Worm (Caenorhabditis elegans) whole organism, young adult: ENCODE data around the gene pam-1.

ENCODE experiments used
- B0035.1 ChIP-seq: sonication (generic microtip); optimal IDR thresholded peaks from 2 replicates; lab custom pipeline; 2016; ENCODE audit warnings: missing genetic modification characterization, mild to moderate bottlenecking, missing compliant biosample characterization, missing genotype, missing genetic modification reagents
- B0261.1 ChIP-seq: sonication (generic microtip); optimal IDR thresholded peaks from 2 replicates; lab custom pipeline; 2016; ENCODE audit warnings: mild to moderate bottlenecking, missing genetic modification characterization, moderate library complexity, missing compliant biosample characterization
- C06A6.2 ChIP-seq: fragments of 200-800 bp; sonication (Bioruptor generic); conservative IDR thresholded peaks from 2 replicates; pipeline ENCODE4 v1.3.6; 2022; ENCODE audit warnings: missing genetic modification characterization, missing compliant biosample characterization
- F22D6.2 ChIP-seq: sonication (generic microtip); optimal IDR thresholded peaks from 2 replicates; lab custom pipeline; 2016; ENCODE audit warnings: mild to moderate bottlenecking, missing genetic modification characterization, missing compliant biosample characterization
- F33H1.4 ChIP-seq: fragments of 200-800 bp; sonication (Bioruptor generic); IDR thresholded peaks from 2 replicates; pipeline ENCODE4 v1.3.6; 2022; ENCODE audit warnings: missing genetic modification reagents, missing genetic modification characterization, missing compliant biosample characterization
- F57C9.4 ChIP-seq: sonication (generic microtip); optimal IDR thresholded peaks from 2 replicates; lab custom pipeline; 2017; ENCODE audit warnings: mild to moderate bottlenecking, missing genetic modification characterization, missing compliant biosample characterization
- Y56A3A.18 ChIP-seq: fragments of 200-800 bp; sonication (Bioruptor generic); IDR thresholded peaks from 2 replicates; pipeline ENCODE4 v1.3.6; 2022; ENCODE audit warnings: missing genetic modification reagents, missing genetic modification characterization, missing compliant biosample characterization
- ama-1 ChIP-seq, 3 experiments: fragments of 150-350 bp in 1 of 3; sonication (generic microtip) in 2 of 3; optimal IDR thresholded peaks; 2 replicates each; lab custom pipeline; 2014 to 2018; ENCODE audit warnings: missing biosample characterization in 2 of 3, missing genetic modification characterization in 2 of 3, missing genetic modification reagents in 2 of 3
- athp-1 ChIP-seq: sonication (generic microtip); optimal IDR thresholded peaks from 2 replicates; lab custom pipeline; 2017; ENCODE audit warnings: mild to moderate bottlenecking, missing genetic modification characterization, missing compliant biosample characterization
- attf-3 ChIP-seq: fragments of 200-800 bp; sonication (Bioruptor generic); conservative IDR thresholded peaks from 2 replicates; pipeline ENCODE4 v1.3.6; 2022; ENCODE audit warnings: missing genetic modification reagents, missing genetic modification characterization, missing compliant biosample characterization
- attf-5 ChIP-seq: fragments of 200-800 bp; sonication (Bioruptor generic); optimal IDR thresholded peaks from 2 replicates; lab custom pipeline; 2018; ENCODE audit warnings: mild to moderate bottlenecking, missing genetic modification characterization, missing compliant biosample characterization
- attf-6 ChIP-seq: fragments of 200-800 bp; sonication (Bioruptor generic); IDR thresholded peaks from 2 replicates; pipeline ENCODE4 v1.3.6; 2022; ENCODE audit warnings: missing genetic modification reagents, missing genetic modification characterization, missing compliant biosample characterization
- bed-1 ChIP-seq: fragments of 200-800 bp; sonication (Bioruptor generic); IDR thresholded peaks from 2 replicates; pipeline ENCODE4 v1.3.6; 2022; ENCODE audit warnings: missing genetic modification reagents, missing genetic modification characterization, missing compliant biosample characterization
- ceh-91 ChIP-seq: fragments of 200-800 bp; sonication (Bioruptor generic); IDR thresholded peaks from 2 replicates; pipeline ENCODE4 v1.3.6; 2022; ENCODE audit warnings: missing genetic modification reagents, missing genetic modification characterization, missing compliant biosample characterization
- die-1 ChIP-seq: sonication (generic microtip); optimal IDR thresholded peaks from 2 replicates; lab custom pipeline; 2016; ENCODE audit warnings: missing genotype, mild to moderate bottlenecking, missing genetic modification characterization, missing compliant biosample characterization
- efl-1 ChIP-seq: fragments of 150-350 bp; optimal IDR thresholded peaks from 2 replicates; lab custom pipeline; 2014; ENCODE audit warnings: missing biosample characterization, missing genetic modification reagents, missing genetic modification characterization
- fkh-3 ChIP-seq: sonication (generic microtip); optimal IDR thresholded peaks from 2 replicates; lab custom pipeline; 2016; ENCODE audit warnings: mild to moderate bottlenecking, missing genetic modification characterization, missing compliant biosample characterization
- hlh-12 ChIP-seq: sonication (generic microtip); optimal IDR thresholded peaks from 2 replicates; lab custom pipeline; 2016; ENCODE audit warnings: missing genetic modification characterization, missing compliant biosample characterization
- hlh-26 ChIP-seq: fragments of 200-800 bp; sonication (Bioruptor generic); conservative IDR thresholded peaks from 2 replicates; pipeline ENCODE4 v1.3.6; 2022; ENCODE audit warnings: missing genetic modification reagents, missing genetic modification characterization, missing compliant biosample characterization
- hrde-1 ChIP-seq: sonication (generic microtip); optimal IDR thresholded peaks from 2 replicates; lab custom pipeline; 2016; ENCODE audit warnings: missing genetic modification characterization, mild to moderate bottlenecking, missing compliant biosample characterization, moderate library complexity, missing genotype, missing genetic modification reagents, borderline replicate concordance
- let-607 ChIP-seq, 2 experiments: fragments of 200-800 bp in 1 of 2; sonication (Bioruptor generic) in 1 of 2; sonication (generic microtip) in 1 of 2; optimal IDR thresholded peaks; 2 replicates each; lab custom pipeline; 2016 to 2018; ENCODE audit warnings: mild to moderate bottlenecking in 2 of 2, missing compliant biosample characterization in 2 of 2, missing genetic modification characterization in 2 of 2, moderate library complexity in 2 of 2, missing genotype in 1 of 2
- mel-28 ChIP-seq: sonication (generic microtip); optimal IDR thresholded peaks from 2 replicates; lab custom pipeline; 2016; ENCODE audit warnings: borderline replicate concordance, mild to moderate bottlenecking, missing genetic modification characterization, missing compliant biosample characterization
- mxl-1 ChIP-seq: sonication (generic microtip); optimal IDR thresholded peaks from 2 replicates; lab custom pipeline; 2016; ENCODE audit warnings: missing genetic modification characterization, missing compliant biosample characterization
- nfya-2 ChIP-seq: fragments of 200-800 bp; sonication (Bioruptor generic); IDR thresholded peaks from 2 replicates; pipeline ENCODE4 v1.3.6; 2022; ENCODE audit warnings: missing genetic modification reagents, missing genetic modification characterization, missing compliant biosample characterization
- nfyb-1 ChIP-seq: fragments of 200-800 bp; sonication (Bioruptor generic); IDR thresholded peaks from 2 replicates; pipeline ENCODE4 v1.3.6; 2022; ENCODE audit warnings: missing genetic modification reagents, missing genetic modification characterization, missing compliant biosample characterization
- nhr-179 ChIP-seq: sonication (generic microtip); optimal IDR thresholded peaks from 2 replicates; lab custom pipeline; 2016; ENCODE audit warnings: mild to moderate bottlenecking, missing genetic modification characterization, missing compliant biosample characterization
- nhr-80 ChIP-seq: sonication (generic microtip); optimal IDR thresholded peaks from 2 replicates; lab custom pipeline; 2016; ENCODE audit warnings: missing genetic modification characterization, missing compliant biosample characterization
- rec-8 ChIP-seq, 2 experiments: sonication (generic microtip); optimal IDR thresholded peaks; 2 replicates each; lab custom pipeline; 2016; ENCODE audit warnings: mild to moderate bottlenecking in 2 of 2, missing genetic modification characterization in 2 of 2, missing genetic modification reagents in 2 of 2, missing genotype in 2 of 2, missing biosample characterization in 1 of 2, missing compliant biosample characterization in 1 of 2, moderate library complexity in 1 of 2
- repo-1 ChIP-seq: sonication (generic microtip); optimal IDR thresholded peaks from 2 replicates; lab custom pipeline; 2017; ENCODE audit warnings: mild to moderate bottlenecking, missing genetic modification characterization, missing compliant biosample characterization
- snpc-1.3 ChIP-seq: sonication (generic microtip); optimal IDR thresholded peaks from 2 replicates; lab custom pipeline; 2017; ENCODE audit warnings: missing genetic modification characterization, mild to moderate bottlenecking, missing compliant biosample characterization, antibody characterized with exemption, moderate library complexity, missing genotype, missing genetic modification reagents; ENCODE audit not compliant: insufficient read depth
- snpc-3.4 ChIP-seq: sonication (generic microtip); optimal IDR thresholded peaks from 2 replicates; lab custom pipeline; 2017; ENCODE audit warnings: missing genetic modification characterization, mild to moderate bottlenecking, missing compliant biosample characterization, antibody characterized with exemption, moderate library complexity, missing genotype, missing genetic modification reagents
- snpc-4 ChIP-seq, 5 experiments: fragments of 150-350 bp in 1 of 5; sonication (generic microtip) in 4 of 5; optimal IDR thresholded peaks; 2 replicates each; lab custom pipeline; 2014 to 2018; ENCODE audit warnings: missing genetic modification characterization in 5 of 5, missing biosample characterization in 3 of 5, antibody characterized with exemption in 2 of 5, mild to moderate bottlenecking in 2 of 5, missing compliant biosample characterization in 2 of 5, missing genotype in 2 of 5, moderate library complexity in 2 of 5, missing genetic modification reagents in 1 of 5
- somi-1 ChIP-seq: fragments of 200-800 bp; sonication (Bioruptor generic); optimal IDR thresholded peaks from 2 replicates; lab custom pipeline; 2018; ENCODE audit warnings: mild to moderate bottlenecking, missing genetic modification characterization, missing compliant biosample characterization

Gene pam-1

ce11 chrIV:7520841-7521240 lies 29.8 kb downstream of the pam-1 start:
- peak; percentile 25 for TF ChIP-seq nhr-80 (tag; lab: Kevin White, UChicago)
- TF ChIP-seq ceh-91 (GFP tag; lab: Robert Waterston, UW) = no peak
- 0 out of 2 replicates have a peak, but pooled peaks have one; percentile 20 for TF ChIP-seq attf-3 (GFP tag; lab: Robert Waterston, UW)

- TF ChIP-seq B0035.1 (tag; lab: Kevin White, UChicago) (no peak), attf-5 (no peak), somi-1 (GFP tag; lab: Kevin White, UChicago) (no peak), repo-1 (tag; lab: Kevin White, UChicago) (no peak), C06A6.2 (GFP tag; lab: Robert Waterston, UW) (no peak), nfya-2 (GFP tag; lab: Robert Waterston, UW) (no peak), hlh-26 (GFP tag; lab: Robert Waterston, UW) (no peak), hrde-1 (no peak), F33H1.4 (GFP tag; lab: Robert Waterston, UW) (no peak), hlh-12 (tag; lab: Kevin White, UChicago) (no peak), attf-6 (no peak), mel-28 (tag; lab: Kevin White, UChicago) (no peak), F57C9.4 (tag; lab: Kevin White, UChicago) (no peak), Y56A3A.18 (GFP tag; lab: Robert Waterston, UW) (no peak)
Measured at ce11 chrIV:7520258-7520657, 30.4 kb downstream of the pam-1 start.

- TF ChIP-seq Y56A3A.18 (GFP tag; lab: Robert Waterston, UW) (no peak), F22D6.2 (tag; lab: Kevin White, UChicago) (no peak), nhr-179 (no peak), snpc-4 (GFP tag; optimal IDR thresholded peaks at IDR 0.05; lab: Kevin White, UChicago) (no peak), snpc-4 (tag; optimal IDR thresholded peaks at IDR 0.05; lab: Kevin White, UChicago) (no peak), nfya-2 (GFP tag; lab: Robert Waterston, UW) (no peak), B0261.1 (tag; lab: Kevin White, UChicago) (no peak), rec-8 (tag; optimal IDR thresholded peaks at IDR 0.05; lab: Kevin White, UChicago) (no peak), bed-1 (GFP tag; lab: Robert Waterston, UW) (no peak), fkh-3 (no peak)
- TF ChIP-seq, all 124 proteins: peak for 0
Measured at ce11 chrIV:7516167-7516566, 34.4 kb downstream of the pam-1 start, which contains the start of the genes R05G6.9 and R05G6.3. TSS of gene R05G6.9 (minus strand) at chrIV:7516267. TSS of gene R05G6.3 (plus strand) at chrIV:7516552.

ce11 chrIV:7512617-7513233 lies 37.9 kb downstream of the pam-1 start, which contains the start of the genes plc-4 and R05G6.4:
TSS of gene plc-4 (minus strand) at chrIV:7512667.
TSS of gene R05G6.4 (plus strand) at chrIV:7513233.
- peak; percentile 94 for TF ChIP-seq attf-3 (GFP tag; lab: Robert Waterston, UW)
- peak; percentile 7 for TF ChIP-seq attf-5
- no peak for TF ChIP-seq C06A6.2 (GFP tag; lab: Robert Waterston, UW)
- no peak for TF ChIP-seq mxl-1 (tag; lab: Kevin White, UChicago)

ce11 chrIV:7510829-7511228 lies 39.8 kb downstream of the pam-1 start:
- TF ChIP-seq nfya-2 (GFP tag; lab: Robert Waterston, UW) = 0 out of 2 replicates have a peak, but pooled peaks have one; percentile 80
- TF ChIP-seq nfyb-1 (GFP tag; lab: Robert Waterston, UW) = peak; percentile 97
- no peak for TF ChIP-seq athp-1 (tag; lab: Kevin White, UChicago)
- no peak for TF ChIP-seq nhr-80 (tag; lab: Kevin White, UChicago)
- no peak for TF ChIP-seq Y56A3A.18 (GFP tag; lab: Robert Waterston, UW)
- TF ChIP-seq let-607 (tag; optimal IDR thresholded peaks at IDR 0.05; lab: Kevin White, UChicago) = no peak
- TF ChIP-seq efl-1 (GFP tag; lab: Kevin White, UChicago) = peak; percentile 18
- peak; percentile 14 for TF ChIP-seq snpc-3.4 (tag; lab: Kevin White, UChicago)
- TF ChIP-seq snpc-1.3 (tag; lab: Kevin White, UChicago) = peak; percentile 4
- no peak for TF ChIP-seq die-1
- no peak for TF ChIP-seq ama-1 (optimal IDR thresholded peaks at IDR 0.05; lab: Kevin White, UChicago)
- TF ChIP-seq ama-1 (GFP tag; optimal IDR thresholded peaks at IDR 0.05; lab: Kevin White, UChicago) = no peak
